Fruit fly (Drosophila melanogaster): ENCODE measurements around the gene CG45012.

Gene CG45012

DNA sequence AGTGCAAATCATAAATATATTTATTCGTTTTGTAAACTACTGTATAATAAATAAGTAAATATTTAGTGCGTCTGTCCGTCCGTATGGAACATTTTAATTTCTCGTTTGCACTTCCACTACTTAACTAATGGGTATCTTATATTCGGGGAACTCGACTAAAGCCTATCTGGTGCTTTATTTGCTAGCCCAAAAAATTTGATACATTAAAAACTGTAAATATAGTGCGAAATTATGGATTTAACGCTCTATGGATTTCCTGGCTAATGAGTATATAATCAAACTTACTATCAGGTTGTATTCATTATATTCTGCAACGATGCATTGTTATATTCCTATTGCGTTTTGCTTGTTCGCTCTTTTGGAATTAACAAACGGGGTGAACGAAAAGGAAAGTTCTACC is 2.5 kb downstream of the CG45012 start, which contains the start of gene Sfp33A4:
Gene Sfp33A4 (plus strand): TSS at position 301 of the 400 bp plus-strand sequence.
- no peak for TF ChIP-seq ovo (GFP tag; optimal IDR thresholded peaks at IDR 0.05)
- TF ChIP-seq CG11617 (GFP tag; optimal IDR thresholded peaks at IDR 0.05), result no peak
- no peak for TF ChIP-seq Crg-1 (GFP tag; optimal IDR thresholded peaks at IDR 0.05)
- no peak for TF ChIP-seq kay (GFP tag; ENCODE audit: borderline replicate concordance)
- TF ChIP-seq Clk (GFP tag; optimal IDR thresholded peaks at IDR 0.05), result no peak
- TF ChIP-seq Mnt (GFP tag; optimal IDR thresholded peaks at IDR 0.05), result no peak
- no peak for TF ChIP-seq CG1620 (GFP tag; optimal IDR thresholded peaks at IDR 0.05)
- TF ChIP-seq cnc (optimal IDR thresholded peaks at IDR 0.05), result no peak
- TF ChIP-seq cic (GFP tag; optimal IDR thresholded peaks at IDR 0.05), result no peak
- no peak for TF ChIP-seq Hr96 (GFP tag; optimal IDR thresholded peaks at IDR 0.05)
- TF ChIP-seq CG7101 (tag; optimal IDR thresholded peaks at IDR 0.05), result no peak
- TF ChIP-seq CG7045 (GFP tag; optimal IDR thresholded peaks at IDR 0.05), result no peak

DNA sequence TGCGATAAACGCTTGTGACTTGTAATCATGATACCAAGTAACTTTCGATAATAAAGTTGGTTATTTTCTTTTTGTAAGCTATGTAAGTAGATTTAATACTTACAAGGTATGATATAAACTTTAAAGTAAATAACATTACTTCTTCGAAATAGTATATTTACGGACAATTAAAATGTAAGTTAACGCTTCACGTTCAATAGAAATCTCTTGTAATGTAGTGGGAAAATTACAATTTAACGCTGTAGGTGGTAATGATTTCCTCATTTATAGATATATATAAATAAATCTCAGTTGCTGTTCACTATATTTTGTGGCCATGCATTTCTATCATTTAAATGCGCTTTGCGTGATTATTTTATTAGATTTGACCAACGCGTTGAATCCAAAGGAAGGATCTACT is 3.0 kb downstream of the CG45012 start, which contains the start of gene Sfp33A2:
Gene Sfp33A2 (plus strand): TSS at position 301 of the 400 bp plus-strand sequence.
- no peak for TF ChIP-seq bab1 (GFP tag; optimal IDR thresholded peaks at IDR 0.05)
- no peak for TF ChIP-seq pad (GFP tag; optimal IDR thresholded peaks at IDR 0.05)
- no peak for TF ChIP-seq Mnt (GFP tag; optimal IDR thresholded peaks at IDR 0.05)
- no peak for TF ChIP-seq CG33017 (tag; optimal IDR thresholded peaks at IDR 0.05)
- no peak for TF ChIP-seq cnc (optimal IDR thresholded peaks at IDR 0.05)
- no peak for TF ChIP-seq Crg-1 (GFP tag; optimal IDR thresholded peaks at IDR 0.05)
- TF ChIP-seq CG7045 (GFP tag; optimal IDR thresholded peaks at IDR 0.05), result no peak
- TF ChIP-seq CG7101 (tag; optimal IDR thresholded peaks at IDR 0.05), result no peak
- no peak for TF ChIP-seq toe (GFP tag; optimal IDR thresholded peaks at IDR 0.05)
- no peak for TF ChIP-seq ovo (GFP tag; optimal IDR thresholded peaks at IDR 0.05)
- no peak for TF ChIP-seq cic (GFP tag; optimal IDR thresholded peaks at IDR 0.05)
- no peak for TF ChIP-seq CG12768 (GFP tag; optimal IDR thresholded peaks at IDR 0.05)
- TF ChIP-seq CG5204 (GFP tag; optimal IDR thresholded peaks at IDR 0.05), result no peak
- TF ChIP-seq CG11617 (GFP tag; optimal IDR thresholded peaks at IDR 0.05), result no peak

DNA sequence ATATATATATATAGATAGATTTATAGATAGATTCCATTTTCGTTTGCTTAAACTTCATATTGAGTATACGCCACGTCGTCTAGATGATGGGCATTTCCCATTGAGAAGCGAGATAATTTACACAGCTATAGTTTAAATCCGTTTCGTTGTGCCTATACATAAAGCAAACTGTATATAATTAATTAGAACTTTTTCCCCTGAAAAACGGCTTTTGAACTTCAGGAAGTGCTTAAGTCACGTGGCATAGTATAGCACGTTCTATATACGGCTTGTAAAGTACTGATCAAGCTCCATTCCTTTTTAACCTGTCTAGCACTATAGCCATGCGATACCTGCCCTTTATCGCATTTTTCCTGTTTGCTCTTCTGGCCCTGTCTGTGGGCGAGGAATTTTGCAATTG is 5.2 kb downstream of the CG45012 start, which contains the start of gene Sfp33A3:
Gene Sfp33A3 (plus strand): TSS at position 301 of the 400 bp plus-strand sequence.
- TF ChIP-seq cic (GFP tag; optimal IDR thresholded peaks at IDR 0.05), result no peak
- TF ChIP-seq Mnt (GFP tag; optimal IDR thresholded peaks at IDR 0.05), result no peak
- TF ChIP-seq CG11617 (GFP tag; optimal IDR thresholded peaks at IDR 0.05), result no peak
- TF ChIP-seq CG14711 (tag; optimal IDR thresholded peaks at IDR 0.05), result no peak
- TF ChIP-seq bab1 (GFP tag; optimal IDR thresholded peaks at IDR 0.05), result no peak
- TF ChIP-seq toe (GFP tag; optimal IDR thresholded peaks at IDR 0.05), result no peak
- TF ChIP-seq CG7045 (GFP tag; optimal IDR thresholded peaks at IDR 0.05), result no peak
- TF ChIP-seq Hr96 (GFP tag; optimal IDR thresholded peaks at IDR 0.05), result no peak
- TF ChIP-seq CG5204 (GFP tag; optimal IDR thresholded peaks at IDR 0.05), result no peak
- TF ChIP-seq kay (GFP tag; ENCODE audit: borderline replicate concordance), result no peak
- TF ChIP-seq tj (GFP tag; optimal IDR thresholded peaks at IDR 0.05), result no peak
- TF ChIP-seq CG7101 (tag; optimal IDR thresholded peaks at IDR 0.05), result no peak
- no peak for TF ChIP-seq CG12768 (GFP tag; optimal IDR thresholded peaks at IDR 0.05)
- no peak for TF ChIP-seq CG33017 (tag; optimal IDR thresholded peaks at IDR 0.05)
- no peak for TF ChIP-seq Clk (GFP tag; optimal IDR thresholded peaks at IDR 0.05)
- no peak for TF ChIP-seq Crg-1 (GFP tag; optimal IDR thresholded peaks at IDR 0.05)
- no peak for TF ChIP-seq cnc (optimal IDR thresholded peaks at IDR 0.05)
- TF ChIP-seq pad (GFP tag; optimal IDR thresholded peaks at IDR 0.05), result no peak

DNA sequence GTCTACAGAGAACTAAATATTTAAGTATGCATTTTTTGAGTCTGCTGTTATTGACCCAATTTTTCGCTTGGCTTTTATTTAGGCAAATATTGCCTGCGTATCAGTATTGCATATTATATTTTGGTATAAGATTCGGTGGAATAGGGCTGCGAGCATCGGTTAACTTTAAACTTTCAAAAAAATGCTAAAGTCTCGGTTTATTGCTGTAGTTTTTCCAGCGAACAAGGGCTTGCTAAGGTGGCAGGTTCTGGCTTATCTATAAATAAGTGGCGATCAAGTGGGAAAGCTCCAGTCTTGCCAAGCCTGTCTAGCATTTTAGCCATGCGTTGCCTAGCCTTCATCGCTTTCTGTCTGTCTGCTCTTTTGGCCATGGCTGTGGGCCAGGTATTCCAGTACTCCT is 6.0 kb downstream of the CG45012 start, which contains the start of gene CG31704:
Gene CG31704 (plus strand): TSS at position 301 of the 400 bp plus-strand sequence.
- no peak for TF ChIP-seq bab1 (GFP tag; optimal IDR thresholded peaks at IDR 0.05)
- TF ChIP-seq CG1620 (GFP tag; optimal IDR thresholded peaks at IDR 0.05), result no peak
- no peak for TF ChIP-seq pad (GFP tag; optimal IDR thresholded peaks at IDR 0.05)

DNA sequence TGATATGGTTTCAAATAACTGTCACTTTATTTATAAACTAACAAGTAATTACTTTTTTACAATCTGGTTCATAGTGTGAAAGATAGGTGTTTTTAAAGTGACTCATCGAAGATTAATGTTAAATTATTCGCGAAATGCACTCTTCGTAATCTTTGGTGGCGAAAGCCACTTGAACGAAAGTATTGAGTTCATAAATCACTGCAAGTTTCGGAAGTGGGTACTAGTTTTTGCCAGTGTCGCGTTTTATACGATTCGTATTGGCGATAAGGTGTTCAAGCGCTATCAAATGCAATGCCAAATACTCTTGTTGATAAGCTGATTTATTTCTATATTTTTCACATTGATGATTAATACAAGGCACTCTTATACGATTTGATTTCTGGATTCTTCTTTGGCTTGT is 7.1 kb downstream of the CG45012 start:
- no peak for TF ChIP-seq pad (GFP tag; optimal IDR thresholded peaks at IDR 0.05)
- peak; percentile 6 for TF ChIP-seq CG7045 (GFP tag; optimal IDR thresholded peaks at IDR 0.05)
- no peak for TF ChIP-seq bab1 (GFP tag; optimal IDR thresholded peaks at IDR 0.05)
- TF ChIP-seq CG1620 (GFP tag; optimal IDR thresholded peaks at IDR 0.05), result no peak
- no peak for TF ChIP-seq cic (GFP tag; optimal IDR thresholded peaks at IDR 0.05)
- TF ChIP-seq cnc (optimal IDR thresholded peaks at IDR 0.05), result no peak
- peak; percentile 45 for TF ChIP-seq CG33017 (tag; optimal IDR thresholded peaks at IDR 0.05)
- TF ChIP-seq toe (GFP tag; optimal IDR thresholded peaks at IDR 0.05), result no peak
- peak; percentile 95 for TF ChIP-seq kay (GFP tag; ENCODE audit: borderline replicate concordance)
- no peak for TF ChIP-seq CG11617 (GFP tag; optimal IDR thresholded peaks at IDR 0.05)
- TF ChIP-seq Hr96 (GFP tag; optimal IDR thresholded peaks at IDR 0.05), result peak; percentile 4
- TF ChIP-seq CG5204 (GFP tag; optimal IDR thresholded peaks at IDR 0.05), result peak; percentile 32
- TF ChIP-seq CG14711 (tag; optimal IDR thresholded peaks at IDR 0.05), result no peak
- TF ChIP-seq ovo (GFP tag; optimal IDR thresholded peaks at IDR 0.05), result no peak
- no peak for TF ChIP-seq Crg-1 (GFP tag; optimal IDR thresholded peaks at IDR 0.05)
- peak; percentile 32 for TF ChIP-seq CG12768 (GFP tag; optimal IDR thresholded peaks at IDR 0.05)
- TF ChIP-seq tj (GFP tag; optimal IDR thresholded peaks at IDR 0.05), result no peak
- TF ChIP-seq Mnt (GFP tag; optimal IDR thresholded peaks at IDR 0.05), result no peak
- TF ChIP-seq Clk (GFP tag; optimal IDR thresholded peaks at IDR 0.05), result no peak
- TF ChIP-seq CG7101 (tag; optimal IDR thresholded peaks at IDR 0.05), result no peak

DNA sequence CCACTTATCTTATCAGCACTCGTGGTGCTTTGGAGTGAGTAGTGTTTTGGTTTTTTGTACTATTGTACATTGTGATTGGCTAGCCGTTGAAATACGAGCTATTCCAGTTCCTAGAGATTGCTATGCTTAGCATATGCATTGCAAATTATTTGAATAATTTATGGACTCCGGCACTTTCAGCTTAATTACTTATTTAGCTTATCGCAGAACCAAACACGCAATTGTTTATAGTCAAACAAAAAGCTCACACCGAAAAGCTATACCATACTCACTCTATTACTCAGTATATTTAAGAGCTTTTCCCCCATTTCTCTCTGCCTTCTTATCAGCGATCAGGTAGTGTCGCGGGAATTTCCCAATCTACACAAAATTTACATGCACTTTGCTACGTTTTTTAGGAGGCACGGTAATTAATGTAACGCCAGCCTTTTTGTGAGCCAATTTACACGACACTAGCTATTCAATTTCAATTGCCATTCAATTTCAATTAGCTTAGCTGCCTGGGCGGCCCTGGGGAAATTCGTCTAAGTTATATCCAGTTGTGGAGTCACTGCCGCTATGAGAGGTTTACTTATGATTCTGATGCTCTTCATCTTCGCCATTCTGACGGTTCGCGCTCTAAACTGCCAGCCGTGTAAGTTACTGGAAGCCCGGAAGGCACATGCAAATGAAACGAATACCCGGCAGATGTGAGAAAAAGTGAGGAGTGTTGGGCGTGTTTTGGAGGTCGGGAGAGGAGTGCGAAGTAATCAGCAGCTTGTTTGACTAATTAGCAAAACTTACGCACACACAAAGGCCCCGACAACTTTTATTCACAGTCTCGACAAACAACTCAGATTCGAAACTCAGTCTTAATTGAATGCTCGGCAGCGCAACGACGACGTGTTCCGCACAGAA is 8.1 kb downstream of the CG45012 start, which contains the start of the genes CG44008, CG14933, CG46426 and CG42486:
Gene CG44008 (minus strand): TSS at position 155 of the 897 bp plus-strand sequence.
Gene CG14933 (plus strand): TSS at position 538 of the 897 bp plus-strand sequence.
Gene CG46426 (plus strand): TSS at position 538 of the 897 bp plus-strand sequence.
Gene CG42486 (plus strand): TSS at position 847 of the 897 bp plus-strand sequence.
- peak; percentile 98 for TF ChIP-seq kay (GFP tag; ENCODE audit: borderline replicate concordance)
- no peak for TF ChIP-seq CG11617 (GFP tag; optimal IDR thresholded peaks at IDR 0.05)
- TF ChIP-seq pad (GFP tag; optimal IDR thresholded peaks at IDR 0.05), result no peak
- TF ChIP-seq cic (GFP tag; optimal IDR thresholded peaks at IDR 0.05), result peak; percentile 74
- peak; percentile 2 for TF ChIP-seq tj (GFP tag; optimal IDR thresholded peaks at IDR 0.05)
